Fruit fly (Drosophila melanogaster) whole organism, embryonic: ENCODE results near the gene CheA29a.

Experiments used
- Awh ChIP-seq: fragments of 200-800 bp; sonication (Bioruptor generic); IDR thresholded peaks from 2 replicates; pipeline ENCODE4, ENCODE4 v1.3.6; 2022; ENCODE audit warnings: missing biosample characterization, missing genetic modification characterization
- CG10209 ChIP-seq: fragments of 200-800 bp; sonication (Bioruptor generic); optimal IDR thresholded peaks from 3 replicates; lab custom pipeline; 2017; ENCODE audit warnings: missing biosample characterization, mild to moderate bottlenecking, missing genetic modification characterization, missing genetic modification reagents
- CG10462 ChIP-seq: fragments of 200-800 bp; sonication (Bioruptor generic); optimal IDR thresholded peaks from 2 replicates; lab custom pipeline; 2016; ENCODE audit warnings: missing biosample characterization, missing genetic modification characterization
- CG10979 ChIP-seq: fragments of 200-800 bp; sonication (Bioruptor generic); optimal IDR thresholded peaks from 2 replicates; lab custom pipeline; 2018; ENCODE audit warnings: missing biosample characterization, mild to moderate bottlenecking, missing genetic modification characterization, moderate library complexity
- CG11560 ChIP-seq: fragments of 200-800 bp; sonication (Bioruptor generic); IDR thresholded peaks from 3 replicates; pipeline ENCODE4 v1.3.6; 2022; ENCODE audit warnings: missing biosample characterization, missing genetic modification characterization
- CG11696 ChIP-seq: fragments of 200-800 bp; sonication (Bioruptor generic); IDR thresholded peaks from 2 replicates; pipeline ENCODE4 v1.3.6; 2022; ENCODE audit warnings: missing biosample characterization, missing genetic modification characterization
- CG12942 ChIP-seq: fragments of 200-800 bp; sonication (Bioruptor generic); optimal IDR thresholded peaks from 3 replicates; lab custom pipeline; 2016; ENCODE audit warnings: missing biosample characterization, missing genetic modification characterization
- CG15073 ChIP-seq: fragments of 200-800 bp; sonication (Bioruptor generic); optimal IDR thresholded peaks from 2 replicates; lab custom pipeline; 2016; ENCODE audit warnings: missing biosample characterization, missing genetic modification characterization
- CG1602 ChIP-seq: fragments of 200-800 bp; sonication (Bioruptor generic); optimal IDR thresholded peaks from 3 replicates; lab custom pipeline; 2016; ENCODE audit warnings: missing biosample characterization, missing genetic modification characterization
- CG17385 ChIP-seq: fragments of 200-800 bp; sonication (Bioruptor generic); optimal IDR thresholded peaks from 3 replicates; lab custom pipeline; 2018; ENCODE audit warnings: missing biosample characterization, mild to moderate bottlenecking, missing genetic modification characterization
- CG18262 ChIP-seq: fragments of 200-800 bp; optimal IDR thresholded peaks from 3 replicates; lab custom pipeline; 2019; ENCODE audit warnings: missing biosample characterization, mild to moderate bottlenecking, missing genetic modification characterization, moderate library complexity
- CG18764 ChIP-seq: fragments of 200-800 bp; sonication (Bioruptor generic); optimal IDR thresholded peaks from 3 replicates; lab custom pipeline; 2016; ENCODE audit warnings: missing biosample characterization, missing genetic modification characterization
- CG2678 ChIP-seq: fragments of 200-800 bp; sonication (Bioruptor generic); optimal IDR thresholded peaks from 3 replicates; lab custom pipeline; 2019; ENCODE audit warnings: missing biosample characterization, mild to moderate bottlenecking, missing genetic modification characterization, moderate library complexity
- CG3065 ChIP-seq: fragments of 200-800 bp; sonication (Bioruptor generic); optimal IDR thresholded peaks from 2 replicates; lab custom pipeline; 2016; ENCODE audit warnings: missing biosample characterization, missing genetic modification characterization
- CG31441 ChIP-seq: fragments of 200-800 bp; sonication (Bioruptor generic); IDR thresholded peaks from 2 replicates; pipeline ENCODE4 v1.3.6; 2022; ENCODE audit warnings: missing biosample characterization, missing genetic modification characterization
- CG32767 ChIP-seq: fragments of 200-800 bp; sonication (Bioruptor generic); IDR thresholded peaks from 2 replicates; pipeline ENCODE4 v1.3.6; 2022; ENCODE audit warnings: missing biosample characterization, missing genetic modification characterization
- CG33557 ChIP-seq: fragments of 200-800 bp; sonication (Bioruptor generic); optimal IDR thresholded peaks from 2 replicates; lab custom pipeline; 2019; ENCODE audit warnings: missing biosample characterization, mild to moderate bottlenecking, missing genetic modification characterization, moderate library complexity
- CG3847 ChIP-seq: fragments of 200-800 bp; sonication (Bioruptor generic); IDR thresholded peaks from 2 replicates; pipeline ENCODE4 v1.3.6; 2022; ENCODE audit warnings: missing biosample characterization, missing genetic modification characterization
- CG4617 ChIP-seq: fragments of 200-800 bp; sonication (Bioruptor generic); optimal IDR thresholded peaks from 3 replicates; lab custom pipeline; 2016; ENCODE audit warnings: missing biosample characterization, missing genetic modification characterization, borderline replicate concordance
- CG5953 ChIP-seq: fragments of 200-800 bp; sonication (Bioruptor generic); IDR thresholded peaks from 2 replicates; pipeline ENCODE4 v1.3.6; 2022; ENCODE audit warnings: missing biosample characterization, missing genetic modification characterization
- CG6254 ChIP-seq: fragments of 200-800 bp; sonication (Bioruptor generic); optimal IDR thresholded peaks from 3 replicates; lab custom pipeline; 2017; ENCODE audit warnings: mild to moderate bottlenecking, missing biosample characterization, missing genetic modification reagents, missing genetic modification characterization
- CG6791 ChIP-seq: fragments of 200-800 bp; sonication (Bioruptor generic); IDR thresholded peaks from 3 replicates; pipeline ENCODE4 v1.3.6; 2022; ENCODE audit warnings: missing biosample characterization, missing genetic modification characterization; ENCODE audit not compliant: partially characterized antibody
- D ChIP-seq, 2 experiments: fragments of 200-800 bp in 1 of 2; fragments of >200 bp in 1 of 2; sonication (Bioruptor generic) in 1 of 2; optimal IDR thresholded peaks; 2 replicates in 1 of 2; 3 replicates in 1 of 2; lab custom pipeline; 2017; ENCODE audit warnings: mild to moderate bottlenecking in 1 of 2, missing biosample characterization in 1 of 2, missing genetic modification characterization in 1 of 2, missing genetic modification reagents in 1 of 2
- Fer3 ChIP-seq: fragments of 200-800 bp; sonication (Bioruptor generic); optimal IDR thresholded peaks from 2 replicates; lab custom pipeline; 2018; ENCODE audit warnings: missing biosample characterization, mild to moderate bottlenecking, missing genetic modification characterization, moderate library complexity
- Gug ChIP-seq: fragments of 200-800 bp; sonication (Bioruptor generic); IDR thresholded peaks from 4 replicates; pipeline ENCODE4 v1.3.6; 2022; ENCODE audit warnings: missing biosample characterization, missing genetic modification characterization
- H15 ChIP-seq: fragments of 200-800 bp; sonication (Bioruptor generic); IDR thresholded peaks from 3 replicates; pipeline ENCODE4 v1.3.6; 2022; ENCODE audit warnings: missing biosample characterization, missing genetic modification characterization
- HLH54F ChIP-seq: fragments of 200-800 bp; sonication (Bioruptor generic); optimal IDR thresholded peaks from 3 replicates; lab custom pipeline; 2016; ENCODE audit warnings: missing biosample characterization, missing genetic modification characterization
- Hr3 ChIP-seq: fragments of 200-800 bp; sonication (Bioruptor generic); optimal IDR thresholded peaks from 3 replicates; lab custom pipeline; 2016; ENCODE audit warnings: missing biosample characterization, missing genetic modification characterization
- Hr51 ChIP-seq, 2 experiments: fragments of 200-800 bp; sonication (Bioruptor generic); optimal IDR thresholded peaks; 2 replicates in 1 of 2; 3 replicates in 1 of 2; lab custom pipeline; 2016 to 2018; ENCODE audit warnings: missing biosample characterization in 2 of 2, missing genetic modification characterization in 2 of 2, mild to moderate bottlenecking in 1 of 2, moderate library complexity in 1 of 2
- Kr ChIP-seq: fragments of 200-800 bp; sonication (Bioruptor generic); optimal IDR thresholded peaks from 2 replicates; lab custom pipeline; 2017; ENCODE audit warnings: missing biosample characterization, mild to moderate bottlenecking, missing genetic modification characterization
- Meics ChIP-seq: fragments of 200-800 bp; sonication (Bioruptor generic); optimal IDR thresholded peaks from 2 replicates; lab custom pipeline; 2017; ENCODE audit warnings: missing biosample characterization, mild to moderate bottlenecking, missing genetic modification characterization
- Nf-YC ChIP-seq: fragments of 200-800 bp; optimal IDR thresholded peaks from 3 replicates; lab custom pipeline; 2019; ENCODE audit warnings: missing biosample characterization, mild to moderate bottlenecking, missing genetic modification characterization, moderate library complexity
- Oli ChIP-seq: fragments of 200-800 bp; sonication (Bioruptor generic); optimal IDR thresholded peaks from 2 replicates; lab custom pipeline; 2018; ENCODE audit warnings: missing biosample characterization, mild to moderate bottlenecking, missing genetic modification characterization, moderate library complexity
- Rfx ChIP-seq: fragments of 200-800 bp; sonication (Bioruptor generic); IDR thresholded peaks from 2 replicates; pipeline ENCODE4 v1.3.6; 2022; ENCODE audit warnings: missing biosample characterization, missing genetic modification characterization
- Sox100B ChIP-seq: fragments of 200-800 bp; sonication (Bioruptor generic); optimal IDR thresholded peaks from 3 replicates; lab custom pipeline; 2018; ENCODE audit warnings: missing biosample characterization, mild to moderate bottlenecking, missing genetic modification characterization
- Spps ChIP-seq: fragments of 200-800 bp; sonication (Bioruptor generic); optimal IDR thresholded peaks from 2 replicates; lab custom pipeline; 2018; ENCODE audit warnings: missing biosample characterization, mild to moderate bottlenecking, missing genetic modification characterization
- Stat92E ChIP-seq, 3 experiments: fragments of >200 bp in 2 of 3; fragments of 200-800 bp in 1 of 3; sonication (Bioruptor generic) in 1 of 3; optimal IDR thresholded peaks; 2 replicates each; lab custom pipeline; 2017 to 2019; ENCODE audit warnings: missing biosample characterization in 3 of 3, missing genetic modification characterization in 3 of 3, mild to moderate bottlenecking in 1 of 3, moderate library complexity in 1 of 3
- Xbp1 ChIP-seq: fragments of 200-800 bp; sonication (Bioruptor generic); optimal IDR thresholded peaks from 3 replicates; lab custom pipeline; 2016; ENCODE audit warnings: missing biosample characterization, mild to moderate bottlenecking, missing genetic modification characterization
- az2 ChIP-seq: fragments of 200-800 bp; sonication (Bioruptor generic); optimal IDR thresholded peaks from 3 replicates; lab custom pipeline; 2016; ENCODE audit warnings: missing biosample characterization, missing genetic modification characterization
- bcd ChIP-seq: fragments of 200-800 bp; sonication (Bioruptor generic); optimal IDR thresholded peaks from 2 replicates; lab custom pipeline; 2017; ENCODE audit warnings: missing biosample characterization, mild to moderate bottlenecking, missing genetic modification characterization
- dmrt99B ChIP-seq: fragments of 200-800 bp; sonication (Bioruptor generic); optimal IDR thresholded peaks from 2 replicates; lab custom pipeline; 2018; ENCODE audit warnings: missing biosample characterization, mild to moderate bottlenecking, missing genetic modification characterization, moderate library complexity
- esg ChIP-seq: fragments of 200-800 bp; sonication (Bioruptor generic); conservative IDR thresholded peaks from 2 replicates; pipeline ENCODE4 v1.3.6; 2022; ENCODE audit warnings: missing biosample characterization, missing genetic modification characterization
- eyg ChIP-seq: fragments of 200-800 bp; sonication (Bioruptor generic); optimal IDR thresholded peaks from 3 replicates; lab custom pipeline; 2016; ENCODE audit warnings: missing biosample characterization, missing genetic modification characterization
- fd96Cb ChIP-seq: fragments of 200-800 bp; sonication (Bioruptor generic); optimal IDR thresholded peaks from 2 replicates; lab custom pipeline; 2018; ENCODE audit warnings: missing biosample characterization, mild to moderate bottlenecking, missing genetic modification characterization, moderate library complexity
- gcm ChIP-seq: fragments of 200-800 bp; sonication (Bioruptor generic); optimal IDR thresholded peaks from 2 replicates; lab custom pipeline; 2019; ENCODE audit warnings: missing biosample characterization, mild to moderate bottlenecking, missing genetic modification characterization, moderate library complexity
- knrl ChIP-seq: fragments of 200-800 bp; sonication (Bioruptor generic); IDR thresholded peaks from 3 replicates; pipeline ENCODE4 v1.3.6; 2022; ENCODE audit warnings: missing biosample characterization, missing genetic modification characterization; ENCODE audit not compliant: partially characterized antibody
- luna ChIP-seq: fragments of 200-800 bp; sonication (Bioruptor generic); optimal IDR thresholded peaks from 2 replicates; lab custom pipeline; 2016; ENCODE audit warnings: missing biosample characterization, missing genetic modification characterization
- pb ChIP-seq: fragments of 200-800 bp; sonication (Bioruptor generic); optimal IDR thresholded peaks from 3 replicates; lab custom pipeline; 2016; ENCODE audit warnings: missing biosample characterization, missing genetic modification characterization
- sqz ChIP-seq: fragments of 200-800 bp; sonication (Bioruptor generic); optimal IDR thresholded peaks from 3 replicates; lab custom pipeline; 2018; ENCODE audit warnings: missing biosample characterization, mild to moderate bottlenecking, missing genetic modification characterization
- sug ChIP-seq: fragments of 200-800 bp; optimal IDR thresholded peaks from 2 replicates; lab custom pipeline; 2019; ENCODE audit warnings: missing biosample characterization, mild to moderate bottlenecking, missing genetic modification characterization, moderate library complexity

The CheA29a gene

DNA sequence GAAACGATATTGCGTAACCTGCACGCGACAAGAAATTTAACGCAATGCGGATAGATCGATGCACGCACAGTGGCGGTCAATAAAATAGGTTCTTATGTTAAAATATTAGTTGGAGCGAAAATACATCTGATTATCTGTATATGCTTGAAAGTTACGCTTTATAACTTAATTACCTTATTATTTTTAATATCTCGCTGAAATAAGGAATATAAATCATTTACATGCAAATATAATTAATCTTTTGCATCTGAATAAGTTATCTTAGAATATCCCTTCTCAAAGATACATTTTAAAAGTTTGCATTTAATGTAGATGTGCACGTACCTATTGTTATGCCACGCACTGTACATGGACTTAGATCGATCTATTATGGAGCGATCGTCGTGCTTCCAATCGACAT lies 5.5 kb upstream of the CheA29a start (continued):
- TF ChIP-seq Spps (tag; lab: Kevin White, UChicago), result peak; percentile 38
- no peak for TF ChIP-seq Stat92E (GFP tag; optimal IDR thresholded peaks at IDR 0.05; lab: Kevin White, UChicago)
- TF ChIP-seq fd96Cb (tag; lab: Kevin White, UChicago), result peak; percentile 58
- no peak for TF ChIP-seq CG5953
- no peak for TF ChIP-seq sqz (GFP tag; lab: Kevin White, UChicago)
- peak; percentile 29 for TF ChIP-seq CG1602 (GFP tag; lab: Kevin White, UChicago)
- TF ChIP-seq Hr3 (GFP tag; lab: Kevin White, UChicago), result peak; percentile 15
- TF ChIP-seq CG10979 (tag; lab: Kevin White, UChicago), result peak; percentile 76
- TF ChIP-seq CG4617 (GFP tag; lab: Kevin White, UChicago), result no peak
- TF ChIP-seq Fer3, result no peak
- TF ChIP-seq Xbp1 (GFP tag; lab: Kevin White, UChicago), result peak; percentile 17
- TF ChIP-seq knrl (GFP tag; lab: Robert Waterston, UW), result no peak
- no peak for TF ChIP-seq sug (tag; lab: Kevin White, UChicago)
- TF ChIP-seq CG15073, result no peak
- TF ChIP-seq CG10462 (GFP tag; lab: Kevin White, UChicago), result no peak
- TF ChIP-seq Meics (GFP tag; lab: Kevin White, UChicago), result no peak
- no peak for TF ChIP-seq CG3065 (GFP tag; lab: Kevin White, UChicago)
- TF ChIP-seq CG32767, result no peak
- TF ChIP-seq CG10209 (GFP tag; lab: Kevin White, UChicago), result peak; percentile 19
- TF ChIP-seq CG33557 (GFP tag; lab: Kevin White, UChicago), result peak; percentile 43
- no peak for TF ChIP-seq eyg (GFP tag; lab: Kevin White, UChicago)
- no peak for TF ChIP-seq Kr (GFP tag; lab: Kevin White, UChicago)
- peak; percentile 14 for TF ChIP-seq az2 (GFP tag; lab: Kevin White, UChicago)
- TF ChIP-seq luna (GFP tag; lab: Kevin White, UChicago), result no peak
- TF ChIP-seq Sox100B (GFP tag; lab: Kevin White, UChicago), result peak; percentile 42
- peak; percentile 72 for TF ChIP-seq CG18262 (tag; lab: Kevin White, UChicago)
- no peak for TF ChIP-seq D (optimal IDR thresholded peaks at IDR 0.05; lab: Kevin White, UChicago)
- TF ChIP-seq D (GFP tag; optimal IDR thresholded peaks at IDR 0.05; lab: Kevin White, UChicago), result peak; percentile 46
- TF ChIP-seq pb (GFP tag; lab: Kevin White, UChicago), result no peak
- TF ChIP-seq HLH54F (GFP tag; lab: Kevin White, UChicago), result no peak

DNA sequence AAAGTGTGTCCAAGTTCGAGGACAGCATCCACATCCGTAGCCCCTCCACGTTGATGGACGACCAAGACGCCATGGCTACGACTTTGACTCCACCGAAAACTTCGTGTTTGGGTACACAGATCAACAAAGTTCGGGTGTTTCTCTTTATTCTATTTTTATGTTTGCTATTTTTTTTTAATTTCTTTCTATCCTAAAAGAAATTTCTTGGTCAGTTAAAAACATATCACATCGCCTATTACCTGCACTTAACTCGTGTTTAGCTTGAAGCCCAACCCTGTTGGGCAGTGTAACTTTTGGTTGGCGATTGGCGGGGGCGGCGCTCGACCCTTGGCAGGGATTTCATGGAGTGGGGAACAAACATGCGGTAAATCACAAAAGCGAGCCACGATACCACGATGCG lies 3.7 kb upstream of the CheA29a start:
- peak; percentile 36 for TF ChIP-seq bcd
- peak; percentile 65; the same call in 2 of the 3 replicates for TF ChIP-seq H15 (GFP tag; lab: Robert Waterston, UW)
- peak; percentile 61 for TF ChIP-seq Rfx (GFP tag; lab: Robert Waterston, UW)
- peak; percentile 71 for TF ChIP-seq CG6254 (GFP tag; lab: Kevin White, UChicago)
- peak; percentile 23 for TF ChIP-seq CG17385 (GFP tag; lab: Kevin White, UChicago)
- TF ChIP-seq esg (GFP tag; lab: Robert Waterston, UW), result peak; percentile 38; the same call in 1 of the 2 replicates
- TF ChIP-seq Hr51 (GFP tag; optimal IDR thresholded peaks at IDR 0.05; lab: Kevin White, UChicago), result peak; percentile 27 to 65
- peak; percentile 64 for TF ChIP-seq fd96Cb (tag; lab: Kevin White, UChicago)
- peak; percentile 32 for TF ChIP-seq CG18764
- TF ChIP-seq Nf-YC, result no peak
- peak; percentile 55 for TF ChIP-seq CG3847 (GFP tag; lab: Robert Waterston, UW)
- peak; percentile 47; the same call in 1 of the 3 replicates for TF ChIP-seq CG11560 (tag; lab: Robert Waterston, UW)
- TF ChIP-seq Awh, result peak; percentile 67; the same call in 1 of the 2 replicates
- TF ChIP-seq gcm (GFP tag; lab: Kevin White, UChicago), result peak; percentile 28
- TF ChIP-seq CG11696, result peak; percentile 55
- peak; percentile 73 for TF ChIP-seq CG31441 (GFP tag; lab: Robert Waterston, UW)
- TF ChIP-seq Oli, result peak; percentile 54
- TF ChIP-seq CG6791 (GFP tag; lab: Robert Waterston, UW), result no peak
- peak; percentile 64 for TF ChIP-seq dmrt99B
- TF ChIP-seq Gug, result peak; percentile 71
- peak; percentile 5 for TF ChIP-seq CG12942 (GFP tag; lab: Kevin White, UChicago)
- peak; percentile 73 for TF ChIP-seq CG2678
